Worm (Caenorhabditis elegans) whole organism, young adult: ENCODE measurements around the gene F58B3.6.

Experiments used
- B0336.3 ChIP-seq: fragments of 200-800 bp; sonication (Bioruptor generic); IDR thresholded peaks from 2 replicates; pipeline ENCODE4 v1.3.6; 2022; ENCODE audit warnings: missing genetic modification characterization, missing compliant biosample characterization
- F10E7.11 ChIP-seq: sonication (generic microtip); optimal IDR thresholded peaks from 2 replicates; lab custom pipeline; 2017; ENCODE audit warnings: mild to moderate bottlenecking, missing genetic modification characterization, moderate library complexity, missing compliant biosample characterization
- F33H1.4 ChIP-seq: fragments of 200-800 bp; sonication (Bioruptor generic); IDR thresholded peaks from 2 replicates; pipeline ENCODE4 v1.3.6; 2022; ENCODE audit warnings: missing genetic modification reagents, missing genetic modification characterization, missing compliant biosample characterization
- F52B5.7 ChIP-seq: sonication (generic microtip); optimal IDR thresholded peaks from 2 replicates; lab custom pipeline; 2016; ENCODE audit warnings: mild to moderate bottlenecking, missing genetic modification characterization, missing compliant biosample characterization
- F57C9.4 ChIP-seq: sonication (generic microtip); optimal IDR thresholded peaks from 2 replicates; lab custom pipeline; 2017; ENCODE audit warnings: mild to moderate bottlenecking, missing genetic modification characterization, missing compliant biosample characterization
- T07F8.4 ChIP-seq: sonication (generic microtip); optimal IDR thresholded peaks from 2 replicates; lab custom pipeline; 2016; ENCODE audit warnings: mild to moderate bottlenecking, missing genetic modification characterization, moderate library complexity, missing compliant biosample characterization
- Y53G8AR.9 ChIP-seq: fragments of 200-800 bp; sonication (Bioruptor generic); conservative IDR thresholded peaks from 2 replicates; pipeline ENCODE4 v1.3.6; 2022; ENCODE audit warnings: missing genetic modification reagents, missing genetic modification characterization, missing compliant biosample characterization
- Y79H2A.3 ChIP-seq: fragments of 200-800 bp; sonication (Bioruptor generic); conservative IDR thresholded peaks from 2 replicates; pipeline ENCODE4 v1.3.6; 2022; ENCODE audit warnings: missing genetic modification reagents, missing genetic modification characterization, missing compliant biosample characterization
- ZK185.1 ChIP-seq: sonication (generic microtip); optimal IDR thresholded peaks from 2 replicates; lab custom pipeline; 2016; ENCODE audit warnings: mild to moderate bottlenecking, missing genetic modification characterization, missing compliant biosample characterization; ENCODE audit not compliant: poor library complexity, severe bottlenecking
- aptf-2 ChIP-seq: fragments of 200-800 bp; sonication (Bioruptor generic); conservative IDR thresholded peaks from 2 replicates; pipeline ENCODE4 v1.3.6; 2022; ENCODE audit warnings: missing genetic modification reagents, missing genetic modification characterization, missing compliant biosample characterization
- attf-3 ChIP-seq: fragments of 200-800 bp; sonication (Bioruptor generic); conservative IDR thresholded peaks from 2 replicates; pipeline ENCODE4 v1.3.6; 2022; ENCODE audit warnings: missing genetic modification reagents, missing genetic modification characterization, missing compliant biosample characterization
- attf-6 ChIP-seq: fragments of 200-800 bp; sonication (Bioruptor generic); IDR thresholded peaks from 2 replicates; pipeline ENCODE4 v1.3.6; 2022; ENCODE audit warnings: missing genetic modification reagents, missing genetic modification characterization, missing compliant biosample characterization
- bed-2 ChIP-seq: fragments of 200-800 bp; sonication (Bioruptor generic); IDR thresholded peaks from 2 replicates; pipeline ENCODE4 v1.3.6; 2022; ENCODE audit warnings: missing genetic modification reagents, missing genetic modification characterization, missing compliant biosample characterization
- ceh-91 ChIP-seq: fragments of 200-800 bp; sonication (Bioruptor generic); IDR thresholded peaks from 2 replicates; pipeline ENCODE4 v1.3.6; 2022; ENCODE audit warnings: missing genetic modification reagents, missing genetic modification characterization, missing compliant biosample characterization
- chd-7 ChIP-seq: sonication (generic microtip); optimal IDR thresholded peaks from 2 replicates; lab custom pipeline; 2016; ENCODE audit warnings: mild to moderate bottlenecking, missing genetic modification characterization, moderate library complexity, missing compliant biosample characterization
- dox-1 ChIP-seq: fragments of 200-800 bp; sonication (Bioruptor generic); IDR thresholded peaks from 2 replicates; pipeline ENCODE4 v1.3.6; 2022; ENCODE audit warnings: missing genetic modification reagents, missing genetic modification characterization, missing compliant biosample characterization
- dpl-1 ChIP-seq: fragments of 150-350 bp; optimal IDR thresholded peaks from 2 replicates; lab custom pipeline; 2014; ENCODE audit warnings: missing biosample characterization, missing genetic modification reagents, missing genetic modification characterization
- efl-1 ChIP-seq: fragments of 150-350 bp; optimal IDR thresholded peaks from 2 replicates; lab custom pipeline; 2014; ENCODE audit warnings: missing biosample characterization, missing genetic modification reagents, missing genetic modification characterization
- egl-18 ChIP-seq: fragments of 200-800 bp; sonication (Bioruptor generic); IDR thresholded peaks from 2 replicates; pipeline ENCODE4 v1.3.6; 2022; ENCODE audit warnings: missing genetic modification reagents, missing genetic modification characterization, missing compliant biosample characterization
- hmg-20 ChIP-seq: fragments of 200-800 bp; sonication (Bioruptor generic); IDR thresholded peaks from 2 replicates; pipeline ENCODE4 v1.3.6; 2022; ENCODE audit warnings: missing genetic modification reagents, missing genetic modification characterization, missing compliant biosample characterization
- let-526 ChIP-seq: fragments of 200-800 bp; sonication (Bioruptor generic); IDR thresholded peaks from 2 replicates; pipeline ENCODE4 v1.3.6; 2022; ENCODE audit warnings: missing genetic modification reagents, missing genetic modification characterization, missing compliant biosample characterization
- lir-1 ChIP-seq: fragments of 200-800 bp; sonication (Bioruptor generic); conservative IDR thresholded peaks from 2 replicates; pipeline ENCODE4 v1.3.6; 2022; ENCODE audit warnings: missing genetic modification reagents, missing genetic modification characterization, missing compliant biosample characterization
- lsl-1 ChIP-seq: fragments of 200-800 bp; sonication (Bioruptor generic); optimal IDR thresholded peaks from 2 replicates; lab custom pipeline; 2018; ENCODE audit warnings: mild to moderate bottlenecking, missing genetic modification characterization, moderate library complexity, missing compliant biosample characterization
- madf-3 ChIP-seq: fragments of 200-800 bp; sonication (Bioruptor generic); IDR thresholded peaks from 2 replicates; pipeline ENCODE4 v1.3.6; 2022; ENCODE audit warnings: missing genetic modification reagents, missing genetic modification characterization, missing compliant biosample characterization
- madf-6 ChIP-seq: fragments of 200-800 bp; sonication (Bioruptor generic); IDR thresholded peaks from 2 replicates; pipeline ENCODE4 v1.3.6; 2022; ENCODE audit warnings: missing genetic modification reagents, missing genetic modification characterization, missing compliant biosample characterization
- madf-8 ChIP-seq: fragments of 200-800 bp; sonication (Bioruptor generic); conservative IDR thresholded peaks from 2 replicates; pipeline ENCODE4 v1.3.6; 2022; ENCODE audit warnings: missing genetic modification reagents, missing genetic modification characterization, missing compliant biosample characterization
- mcd-1 ChIP-seq: fragments of 200-800 bp; sonication (Bioruptor generic); IDR thresholded peaks from 2 replicates; pipeline ENCODE4 v1.3.6; 2022; ENCODE audit warnings: missing genetic modification reagents, missing genetic modification characterization, missing compliant biosample characterization
- mxl-1 ChIP-seq: sonication (generic microtip); optimal IDR thresholded peaks from 2 replicates; lab custom pipeline; 2016; ENCODE audit warnings: missing genetic modification characterization, missing compliant biosample characterization
- nfya-2 ChIP-seq: fragments of 200-800 bp; sonication (Bioruptor generic); IDR thresholded peaks from 2 replicates; pipeline ENCODE4 v1.3.6; 2022; ENCODE audit warnings: missing genetic modification reagents, missing genetic modification characterization, missing compliant biosample characterization
- nhr-27 ChIP-seq: fragments of 200-800 bp; sonication (Bioruptor generic); optimal IDR thresholded peaks from 2 replicates; lab custom pipeline; 2018; ENCODE audit warnings: mild to moderate bottlenecking, missing genetic modification characterization, moderate library complexity, missing compliant biosample characterization
- nhr-80 ChIP-seq: sonication (generic microtip); optimal IDR thresholded peaks from 2 replicates; lab custom pipeline; 2016; ENCODE audit warnings: missing genetic modification characterization, missing compliant biosample characterization
- pbrm-1 ChIP-seq: fragments of 200-800 bp; sonication (Bioruptor generic); IDR thresholded peaks from 2 replicates; pipeline ENCODE4 v1.3.6; 2022; ENCODE audit warnings: missing genetic modification reagents, missing genetic modification characterization, missing compliant biosample characterization
- sea-2 ChIP-seq: fragments of 200-800 bp; sonication (Bioruptor generic); IDR thresholded peaks from 2 replicates; pipeline ENCODE4 v1.3.6; 2022; ENCODE audit warnings: missing genetic modification characterization, missing compliant biosample characterization
- snpc-1.1 ChIP-seq: sonication (generic microtip); optimal IDR thresholded peaks from 2 replicates; lab custom pipeline; 2017; ENCODE audit warnings: missing genetic modification characterization, mild to moderate bottlenecking, missing compliant biosample characterization, antibody characterized with exemption, moderate library complexity, missing genotype, missing genetic modification reagents; ENCODE audit not compliant: insufficient read depth
- sptf-2 ChIP-seq: fragments of 200-800 bp; sonication (Bioruptor generic); optimal IDR thresholded peaks from 2 replicates; lab custom pipeline; 2018; ENCODE audit warnings: mild to moderate bottlenecking, missing genetic modification characterization, missing compliant biosample characterization
- tbx-9 ChIP-seq: sonication (generic microtip); optimal IDR thresholded peaks from 2 replicates; lab custom pipeline; 2016; ENCODE audit warnings: borderline replicate concordance, missing genetic modification characterization, inconsistent platforms, missing compliant biosample characterization
- tlf-1 ChIP-seq: fragments of 200-800 bp; sonication (Bioruptor generic); optimal IDR thresholded peaks from 2 replicates; lab custom pipeline; 2018; ENCODE audit warnings: mild to moderate bottlenecking, missing genetic modification characterization, missing compliant biosample characterization
- xnd-1 ChIP-seq: sonication (generic microtip); optimal IDR thresholded peaks from 2 replicates; lab custom pipeline; 2016; ENCODE audit warnings: missing genotype, missing genetic modification reagents, missing genetic modification characterization, missing compliant biosample characterization

Gene F58B3.6

ce11 chrIV:11656144-11656780 lies 19.8 kb downstream of the F58B3.6 start, which contains the start of gene ZK809.5 (continued):
- TF ChIP-seq aptf-2 (GFP tag; lab: Robert Waterston, UW): no peak

DNA sequence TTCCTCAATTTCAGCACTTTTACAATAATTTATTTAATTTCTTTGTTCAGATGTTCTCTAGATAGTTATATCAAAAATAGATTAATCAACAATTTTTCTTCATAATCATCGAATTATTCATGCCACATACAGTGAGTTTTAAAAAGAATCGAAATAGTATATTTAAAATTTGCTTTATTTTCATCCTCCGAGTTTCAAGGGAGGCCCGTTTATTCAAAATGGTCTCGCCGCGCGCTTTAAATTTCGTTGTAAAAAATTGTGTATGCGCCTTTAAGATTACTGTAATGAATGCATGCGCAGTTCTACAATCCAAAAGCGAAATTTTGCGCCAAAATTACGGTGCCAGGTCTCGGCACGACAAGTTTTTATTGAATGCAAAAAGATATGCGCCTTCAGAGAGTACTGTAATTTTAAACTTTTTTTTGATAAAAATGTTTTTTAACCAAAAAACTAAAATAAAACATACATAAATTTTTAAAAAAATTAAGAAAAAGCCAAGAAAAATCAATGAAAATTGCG lies 23.4 kb downstream of the F58B3.6 start, which contains the start of gene ZK792.1:
Gene ZK792.1 (plus strand): TSS at position 51 of the 519 bp plus-strand sequence.
- TF ChIP-seq nhr-80 (tag; lab: Kevin White, UChicago) (no peak), attf-6 (GFP tag; lab: Robert Waterston, UW) (no peak), hmg-20 (no peak), F10E7.11 (tag; lab: Kevin White, UChicago) (no peak), efl-1 (GFP tag; lab: Kevin White, UChicago) (peak; percentile 62), dpl-1 (GFP tag; lab: Kevin White, UChicago) (no peak), madf-8 (GFP tag; lab: Robert Waterston, UW) (peak; percentile 59), lir-1 (no peak), egl-18 (no peak), xnd-1 (tag; lab: Kevin White, UChicago) (peak; percentile 46), ceh-91 (GFP tag; lab: Robert Waterston, UW) (peak; percentile 76), Y79H2A.3 (no peak), madf-6 (GFP tag; lab: Robert Waterston, UW) (peak; percentile 79), chd-7 (no peak), snpc-1.1 (no peak), nfya-2 (GFP tag; lab: Robert Waterston, UW) (no peak), pbrm-1 (GFP tag; lab: Robert Waterston, UW) (no peak), mcd-1 (GFP tag; lab: Robert Waterston, UW) (no peak), F57C9.4 (tag; lab: Kevin White, UChicago) (no peak), F33H1.4 (peak; percentile 69), sptf-2 (GFP tag; lab: Kevin White, UChicago) (no peak), Y53G8AR.9 (GFP tag; lab: Robert Waterston, UW) (no peak), nhr-27 (tag; lab: Kevin White, UChicago) (no peak), lsl-1 (GFP tag; lab: Kevin White, UChicago) (peak; percentile 76), aptf-2 (GFP tag; lab: Robert Waterston, UW) (no peak)

DNA sequence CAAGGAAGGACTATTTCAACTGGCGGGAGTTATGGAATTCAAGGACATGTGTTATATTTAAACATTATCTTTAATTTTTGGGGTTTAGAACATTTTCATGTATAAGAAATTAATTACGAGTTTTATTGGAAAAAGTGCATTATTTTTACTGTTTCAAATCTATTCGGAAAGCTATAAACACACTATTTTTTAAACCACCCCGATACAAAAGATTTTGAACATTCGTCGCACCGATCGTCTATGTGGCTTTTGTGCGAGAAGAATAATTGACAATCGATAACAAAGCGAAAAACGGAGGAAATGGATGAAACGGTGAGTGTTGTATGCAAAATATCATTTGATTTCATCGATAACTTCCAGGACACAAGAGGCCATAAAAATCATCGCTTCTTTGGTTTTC lies 28.6 kb downstream of the F58B3.6 start, which contains the start of gene ZK809.9:
Gene ZK809.9 (plus strand): TSS at position 301 of the 400 bp plus-strand sequence.
- TF ChIP-seq F10E7.11 (tag; lab: Kevin White, UChicago) (no peak), bed-2 (GFP tag; lab: Robert Waterston, UW) (no peak), B0336.3 (GFP tag; lab: Robert Waterston, UW) (no peak), dox-1 (no peak), T07F8.4 (tag; lab: Kevin White, UChicago) (no peak), let-526 (GFP tag; lab: Robert Waterston, UW) (no peak), madf-3 (GFP tag; lab: Robert Waterston, UW) (no peak), ZK185.1 (tag; lab: Kevin White, UChicago) (no peak), tbx-9 (tag; lab: Kevin White, UChicago) (no peak), mxl-1 (tag; lab: Kevin White, UChicago) (no peak), F52B5.7 (tag; lab: Kevin White, UChicago) (no peak), lsl-1 (GFP tag; lab: Kevin White, UChicago) (no peak), egl-18 (no peak), sea-2 (GFP tag; lab: Robert Waterston, UW) (no peak), tlf-1 (GFP tag; lab: Kevin White, UChicago) (no peak), chd-7 (no peak), madf-8 (GFP tag; lab: Robert Waterston, UW) (no peak), attf-3 (GFP tag; lab: Robert Waterston, UW) (no peak)
